Worm (Caenorhabditis elegans) whole organism, mixed stage, embryonic: ENCODE results near the gene B0353.1.

Experiments used
- M03D4.4 ChIP-seq: sonication (generic microtip); optimal IDR thresholded peaks from 2 replicates; lab custom pipeline; 2017; ENCODE audit warnings: mild to moderate bottlenecking, missing genetic modification characterization, missing compliant biosample characterization
- bed-3 ChIP-seq: fragments of 200-800 bp; sonication (Bioruptor generic); optimal IDR thresholded peaks from 3 replicates; lab custom pipeline; 2018; ENCODE audit warnings: mild to moderate bottlenecking, missing genetic modification characterization, moderate library complexity, missing compliant biosample characterization
- blmp-1 ChIP-seq: fragments of 150-350 bp; optimal IDR thresholded peaks from 2 replicates; lab custom pipeline; 2014; ENCODE audit warnings: missing biosample characterization, missing genetic modification characterization
- ceh-83 ChIP-seq: fragments of 200-800 bp; sonication (Bioruptor generic); optimal IDR thresholded peaks from 2 replicates; lab custom pipeline; 2018; ENCODE audit warnings: mild to moderate bottlenecking, missing genetic modification characterization, missing compliant biosample characterization
- ces-1 ChIP-seq: fragments of 150-350 bp; optimal IDR thresholded peaks from 2 replicates; lab custom pipeline; 2014; ENCODE audit warnings: missing biosample characterization, missing genetic modification reagents, missing genetic modification characterization
- drap-1 ChIP-seq: fragments of 200-800 bp; sonication (Bioruptor generic); optimal IDR thresholded peaks from 3 replicates; lab custom pipeline; 2018; ENCODE audit warnings: mild to moderate bottlenecking, missing genetic modification characterization, missing compliant biosample characterization
- elt-1 ChIP-seq: sonication (generic microtip); optimal IDR thresholded peaks from 2 replicates; lab custom pipeline; 2017; ENCODE audit warnings: missing genetic modification characterization, mild to moderate bottlenecking, missing compliant biosample characterization, antibody characterized with exemption, moderate library complexity, borderline replicate concordance; ENCODE audit not compliant: insufficient read depth
- elt-3 ChIP-seq: fragments of 150-350 bp; optimal IDR thresholded peaks from 2 replicates; lab custom pipeline; 2014; ENCODE audit warnings: missing biosample characterization, missing genetic modification characterization
- flh-1 ChIP-seq: fragments of 200-800 bp; sonication (Bioruptor generic); optimal IDR thresholded peaks from 2 replicates; lab custom pipeline; 2018; ENCODE audit warnings: mild to moderate bottlenecking, missing genetic modification characterization, moderate library complexity, missing compliant biosample characterization
- ham-2 ChIP-seq: fragments of 200-800 bp; sonication (Bioruptor generic); optimal IDR thresholded peaks from 2 replicates; lab custom pipeline; 2018; ENCODE audit warnings: mild to moderate bottlenecking, missing genetic modification characterization, missing compliant biosample characterization
- hlh-1 ChIP-seq: fragments of 150-350 bp; optimal IDR thresholded peaks from 2 replicates; lab custom pipeline; 2014; ENCODE audit warnings: missing biosample characterization, missing genetic modification reagents, missing genetic modification characterization
- lin-13 ChIP-seq: fragments of 150-350 bp; optimal IDR thresholded peaks from 2 replicates; lab custom pipeline; 2014; ENCODE audit warnings: missing biosample characterization, missing genetic modification characterization
- lin-32 ChIP-seq: fragments of 200-800 bp; sonication (Bioruptor generic); optimal IDR thresholded peaks from 2 replicates; lab custom pipeline; 2018; ENCODE audit warnings: mild to moderate bottlenecking, missing genetic modification characterization, missing compliant biosample characterization
- lsy-2 ChIP-seq: fragments of 150-350 bp; optimal IDR thresholded peaks from 2 replicates; lab custom pipeline; 2014; ENCODE audit warnings: missing biosample characterization, missing genetic modification characterization
- mab-5 ChIP-seq: fragments of 150-350 bp; optimal IDR thresholded peaks from 2 replicates; lab custom pipeline; 2014; ENCODE audit warnings: missing biosample characterization, missing genetic modification characterization
- mep-1 ChIP-seq: fragments of 150-350 bp; optimal IDR thresholded peaks from 2 replicates; lab custom pipeline; 2017; ENCODE audit warnings: missing biosample characterization, missing genetic modification reagents, missing genetic modification characterization, inconsistent platforms
- nhr-2 ChIP-seq: fragments of 150-350 bp; optimal IDR thresholded peaks from 2 replicates; lab custom pipeline; 2014; ENCODE audit warnings: missing biosample characterization, missing genetic modification characterization
- nhr-237 ChIP-seq: fragments of 150-350 bp; optimal IDR thresholded peaks from 2 replicates; lab custom pipeline; 2014; ENCODE audit warnings: missing biosample characterization, missing genetic modification characterization
- nhr-76 ChIP-seq: sonication (generic microtip); optimal IDR thresholded peaks from 2 replicates; lab custom pipeline; 2017; ENCODE audit warnings: missing biosample characterization, missing genetic modification characterization
- sem-2 ChIP-seq: fragments of 200-800 bp; sonication (Bioruptor generic); optimal IDR thresholded peaks from 2 replicates; lab custom pipeline; 2018; ENCODE audit warnings: mild to moderate bottlenecking, missing genetic modification characterization, missing compliant biosample characterization
- snpc-4 ChIP-seq: fragments of 150-350 bp; optimal IDR thresholded peaks from 2 replicates; lab custom pipeline; 2014; ENCODE audit warnings: missing biosample characterization, missing genetic modification characterization
- sptf-1 ChIP-seq: sonication (generic microtip); optimal IDR thresholded peaks from 2 replicates; lab custom pipeline; 2017; ENCODE audit warnings: mild to moderate bottlenecking, missing genetic modification characterization, moderate library complexity, missing compliant biosample characterization
- tbx-8 ChIP-seq: fragments of 200-800 bp; sonication (Bioruptor generic); optimal IDR thresholded peaks from 2 replicates; lab custom pipeline; 2018; ENCODE audit warnings: mild to moderate bottlenecking, missing genetic modification characterization, moderate library complexity, missing compliant biosample characterization
- unc-120 ChIP-seq: sonication (generic microtip); optimal IDR thresholded peaks from 2 replicates; lab custom pipeline; 2017; ENCODE audit warnings: missing genetic modification characterization, missing compliant biosample characterization; ENCODE audit not compliant: poor library complexity, severe bottlenecking
- unc-62 ChIP-seq: fragments of 150-350 bp; optimal IDR thresholded peaks from 2 replicates; lab custom pipeline; 2014; ENCODE audit warnings: missing biosample characterization, missing genetic modification reagents, missing genetic modification characterization
- zip-8 ChIP-seq: fragments of 150-350 bp; optimal IDR thresholded peaks from 2 replicates; lab custom pipeline; 2014; ENCODE audit warnings: missing biosample characterization, missing genetic modification characterization
- ztf-11 ChIP-seq: fragments of 150-350 bp; optimal IDR thresholded peaks from 2 replicates; lab custom pipeline; 2014; ENCODE audit warnings: missing biosample characterization, missing genetic modification characterization

The B0353.1 gene

DNA sequence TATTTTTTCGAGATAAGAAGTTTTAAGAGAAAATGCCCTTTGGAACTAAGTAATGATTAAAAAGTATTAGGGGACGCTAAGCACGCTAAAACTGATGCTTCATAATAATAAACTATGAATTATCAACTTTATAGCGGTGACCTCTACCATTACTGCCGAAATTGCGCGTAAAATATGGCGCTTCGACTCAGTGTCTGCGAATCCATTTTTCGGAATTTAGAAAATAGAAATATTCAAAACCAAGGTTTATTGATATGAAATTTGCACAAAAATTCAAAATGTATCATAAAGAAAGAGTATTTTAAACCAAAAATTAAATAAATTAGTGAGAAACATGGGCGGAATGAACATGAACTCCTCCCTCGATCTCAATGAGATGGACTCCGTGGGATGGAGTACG lies 43.5 kb downstream of the B0353.1 start:
- TF ChIP-seq bed-3 (GFP tag; lab: Kevin White, UChicago) (no peak), lin-13 (tag; lab: Kevin White, UChicago) (no peak), unc-62 (GFP tag; lab: Kevin White, UChicago) (no peak), tbx-8 (GFP tag; lab: Kevin White, UChicago) (no peak)
- TF ChIP-seq, all 35 proteins: peak for 0

DNA sequence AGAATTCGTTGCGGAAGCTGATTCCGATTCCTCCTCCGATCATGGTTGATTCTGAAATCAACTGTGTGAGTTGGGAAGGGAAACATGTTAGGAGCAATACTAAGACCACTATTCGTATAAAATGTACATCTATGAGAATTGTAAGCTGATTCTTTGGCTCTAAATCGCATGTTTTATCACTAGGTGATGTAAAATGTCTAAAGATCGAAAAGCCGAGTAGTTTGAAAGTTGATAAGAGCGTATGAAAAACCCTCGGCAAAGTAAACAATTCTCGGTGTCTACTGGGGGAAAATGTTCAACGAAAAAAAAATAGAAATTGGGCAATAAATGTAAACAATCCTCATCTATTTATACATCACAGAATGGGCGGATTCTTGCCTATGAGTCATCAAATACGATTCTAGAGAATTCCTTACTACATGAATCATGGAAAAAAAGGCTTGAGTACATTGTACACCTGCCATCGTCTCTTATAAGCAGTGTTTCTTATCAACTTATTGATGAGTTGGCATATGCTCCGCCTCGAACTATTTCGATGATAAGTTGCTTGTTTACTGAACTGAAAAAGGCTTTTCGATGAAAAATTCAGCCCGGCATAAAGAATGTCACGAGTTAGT lies 44.7 kb downstream of the B0353.1 start, which contains the start of gene lec-6:
Gene lec-6, minus strand, starts transcription at position 51 of the 617 bp plus-strand sequence.
- TF ChIP-seq ceh-83 (GFP tag; lab: Kevin White, UChicago) (no peak), sem-2 (GFP tag; lab: Kevin White, UChicago) (no peak), nhr-2 (no peak), elt-3 (tag; lab: Kevin White, UChicago) (no peak), ham-2 (GFP tag; lab: Kevin White, UChicago) (no peak), bed-3 (GFP tag; lab: Kevin White, UChicago) (no peak), nhr-237 (tag; lab: Kevin White, UChicago) (no peak), nhr-76 (tag; lab: Kevin White, UChicago) (no peak)

DNA sequence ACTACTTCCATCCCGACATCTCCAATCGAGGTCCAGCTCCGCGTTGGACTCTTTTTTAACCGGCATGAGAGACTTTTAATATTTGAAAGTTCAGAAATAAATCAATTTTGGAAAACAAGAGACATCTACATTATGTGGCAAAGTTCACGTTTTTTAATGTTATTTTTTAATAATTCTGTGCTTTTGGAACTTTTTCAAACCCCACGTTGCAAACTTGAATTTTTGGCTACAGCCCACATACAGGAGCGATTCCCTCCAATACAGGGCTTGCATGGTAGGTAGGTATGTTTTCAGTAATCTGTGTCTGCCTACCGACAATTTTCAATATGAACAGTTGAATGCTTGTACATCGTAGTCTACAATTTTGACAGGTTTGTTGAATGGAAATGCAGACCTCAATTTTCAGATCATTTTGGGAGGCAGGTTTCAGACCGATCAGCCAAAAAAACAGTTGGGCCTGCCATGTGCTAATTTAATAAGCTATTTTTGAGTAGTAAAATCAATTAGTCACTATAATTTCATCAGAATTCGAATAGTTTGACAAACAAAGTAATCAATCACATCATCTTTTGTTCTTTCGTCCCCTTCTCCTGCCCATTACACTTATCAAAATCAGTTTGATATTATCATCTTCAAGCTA lies 49.8 kb downstream of the B0353.1 start, which contains the start of the genes Y55B1AR.4 and ttr-7:
Gene Y55B1AR.4, minus strand, starts transcription at position 101 of the 640 bp plus-strand sequence.
Gene ttr-7, plus strand, starts transcription at position 590 of the 640 bp plus-strand sequence.
- TF ChIP-seq flh-1 (GFP tag; lab: Kevin White, UChicago), result no peak
- TF ChIP-seq blmp-1 (tag; lab: Kevin White, UChicago), result no peak
- no peak for TF ChIP-seq snpc-4 (tag; lab: Kevin White, UChicago)
- no peak for TF ChIP-seq ceh-83 (GFP tag; lab: Kevin White, UChicago)
- no peak for TF ChIP-seq drap-1 (GFP tag; lab: Kevin White, UChicago)

DNA sequence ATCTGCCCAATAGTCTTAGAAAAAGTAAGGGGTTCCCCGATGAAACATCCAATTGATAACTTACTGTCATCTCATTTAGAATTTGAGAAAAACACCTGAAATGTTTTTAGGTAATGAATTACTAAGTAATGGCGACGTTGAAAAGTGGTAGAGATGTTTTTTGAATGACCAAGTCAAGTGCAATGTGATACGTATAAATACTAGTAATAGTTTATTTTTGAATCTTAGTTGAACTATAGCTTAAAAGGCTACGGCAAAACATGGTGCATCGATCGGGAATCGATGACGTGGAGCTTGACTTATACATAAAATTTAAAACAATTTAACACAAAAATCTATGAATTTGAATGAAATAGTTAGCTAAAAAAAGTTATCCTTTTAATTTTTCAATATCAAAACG lies 53.8 kb downstream of the B0353.1 start, which contains the start of gene best-17:
Gene best-17, minus strand, starts transcription at position 101 of the 400 bp plus-strand sequence.
- TF ChIP-seq hlh-1 (tag; lab: Kevin White, UChicago), result no peak
- no peak for TF ChIP-seq sem-2 (GFP tag; lab: Kevin White, UChicago)
- no peak for TF ChIP-seq blmp-1 (tag; lab: Kevin White, UChicago)

DNA sequence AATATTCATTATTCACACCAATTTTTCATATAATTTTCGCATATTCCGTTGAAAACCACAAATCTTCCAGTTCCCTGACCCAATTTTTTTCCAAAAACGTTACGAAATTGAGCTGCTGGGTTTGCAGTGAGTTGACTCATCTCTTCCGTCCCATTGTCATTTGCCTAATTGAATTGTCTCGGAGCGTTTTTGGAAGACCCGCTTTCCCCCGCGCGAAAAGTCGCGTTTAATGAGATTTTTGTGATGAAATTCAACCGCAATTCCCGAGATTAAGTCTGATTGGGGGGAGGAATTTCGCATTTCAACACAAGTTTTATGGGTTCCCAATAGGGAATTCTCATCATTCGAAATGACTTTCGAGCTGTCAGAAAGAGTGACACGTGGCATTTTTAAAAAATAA lies 56.1 kb downstream of the B0353.1 start:
- TF ChIP-seq blmp-1 (tag; lab: Kevin White, UChicago), result no peak
- TF ChIP-seq ces-1 (GFP tag; lab: Kevin White, UChicago), result peak; percentile 96
- TF ChIP-seq lin-32 (GFP tag; lab: Kevin White, UChicago), result no peak
- TF ChIP-seq M03D4.4 (tag; lab: Kevin White, UChicago), result no peak

DNA sequence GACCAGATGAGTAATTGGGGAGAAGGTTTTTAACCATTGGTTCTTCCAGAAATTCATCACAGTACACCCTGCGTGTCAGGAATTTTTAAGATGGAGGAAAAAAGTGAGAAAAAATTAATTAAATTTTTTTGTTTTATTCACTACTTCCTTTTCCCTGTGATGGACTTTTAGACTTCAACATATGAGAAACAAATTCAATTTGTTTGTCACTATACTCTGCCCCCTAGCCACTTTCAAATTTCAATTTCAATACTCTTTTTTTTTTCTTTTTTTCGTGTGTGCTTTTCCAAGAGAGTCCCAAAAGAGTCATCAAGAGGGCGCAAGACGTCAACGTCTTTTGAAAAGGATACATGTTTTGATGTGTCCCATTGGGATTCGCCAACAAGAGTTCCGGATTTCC lies 57.0 kb downstream of the B0353.1 start:
- TF ChIP-seq ces-1 (GFP tag; lab: Kevin White, UChicago) (peak; percentile 53), unc-120 (no peak)

DNA sequence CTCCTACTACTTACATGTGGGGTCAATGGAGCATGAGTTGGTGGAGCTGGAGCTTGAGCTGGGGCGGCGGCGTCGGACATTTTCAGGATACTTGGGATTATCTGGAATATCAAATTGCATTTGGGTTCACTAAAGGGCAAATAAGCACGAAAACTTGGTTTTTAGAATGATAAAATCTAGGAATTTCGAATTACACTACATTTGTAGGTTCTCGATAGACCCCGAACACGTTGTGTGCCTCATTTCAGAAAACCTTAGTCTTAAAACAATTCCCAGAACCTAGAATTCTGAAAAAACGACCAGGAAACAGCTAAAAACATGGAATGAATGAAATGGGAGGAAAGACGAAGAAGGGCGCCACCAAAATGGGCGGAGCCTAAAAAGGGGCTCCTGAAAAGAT lies 58.7 kb downstream of the B0353.1 start, which contains the start of gene T19C3.3:
Gene T19C3.3, minus strand, starts transcription at position 101 of the 400 bp plus-strand sequence.
- TF ChIP-seq ztf-11 (tag; lab: Kevin White, UChicago) (no peak), nhr-2 (no peak), elt-3 (tag; lab: Kevin White, UChicago) (no peak)

DNA sequence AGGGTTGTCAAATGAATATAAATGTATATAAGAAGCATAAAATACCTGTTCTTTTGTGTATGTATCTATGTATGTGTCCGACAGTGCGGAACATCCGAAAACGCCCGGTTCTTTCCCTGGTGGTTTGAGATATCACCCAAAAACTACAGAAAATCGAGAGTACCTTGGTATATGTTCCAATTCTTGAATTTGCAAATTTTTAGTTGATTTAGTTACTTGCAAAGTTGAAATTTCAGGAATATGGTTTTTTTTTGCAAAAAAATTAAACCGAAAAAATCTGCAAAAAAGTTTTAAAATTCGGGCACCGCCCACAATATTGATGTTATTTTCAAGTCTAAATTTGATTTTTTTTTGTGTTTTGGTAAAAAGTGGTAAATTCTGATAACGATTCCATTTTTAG lies 61.7 kb downstream of the B0353.1 start, which contains the start of gene T19C3.2:
Gene T19C3.2, minus strand, starts transcription at position 101 of the 400 bp plus-strand sequence.
- no peak for TF ChIP-seq tbx-8 (GFP tag; lab: Kevin White, UChicago)
- TF ChIP-seq elt-1, result no peak
- no peak for TF ChIP-seq M03D4.4 (tag; lab: Kevin White, UChicago)
- no peak for TF ChIP-seq mab-5 (tag; lab: Kevin White, UChicago)
- no peak for TF ChIP-seq ceh-83 (GFP tag; lab: Kevin White, UChicago)
- TF ChIP-seq mep-1 (tag; lab: Kevin White, UChicago), result no peak
- TF ChIP-seq sptf-1, result no peak
- no peak for TF ChIP-seq lsy-2 (tag; lab: Kevin White, UChicago)
- no peak for TF ChIP-seq zip-8
- TF ChIP-seq nhr-76 (tag; lab: Kevin White, UChicago), result no peak
- TF ChIP-seq hlh-1 (tag; lab: Kevin White, UChicago), result no peak
- no peak for TF ChIP-seq unc-120
- TF ChIP-seq ham-2 (GFP tag; lab: Kevin White, UChicago), result no peak
